Fruit fly (Drosophila melanogaster) whole organism, embryonic: Measurements from ENCODE around the gene loqs.

Experiments
- ATbp ChIP-seq: fragments of 200-800 bp; sonication (Bioruptor generic); optimal IDR thresholded peaks from 2 replicates; lab custom pipeline; 2017; ENCODE audit warnings: missing biosample characterization, mild to moderate bottlenecking, missing genetic modification characterization, missing genetic modification reagents
- CG10431 ChIP-seq: fragments of 200-800 bp; sonication (Bioruptor generic); optimal IDR thresholded peaks from 3 replicates; lab custom pipeline; 2018; ENCODE audit warnings: missing biosample characterization, mild to moderate bottlenecking, missing genetic modification characterization
- CG12219 ChIP-seq: fragments of 200-800 bp; sonication (Bioruptor generic); optimal IDR thresholded peaks from 3 replicates; lab custom pipeline; 2018; ENCODE audit warnings: missing biosample characterization, mild to moderate bottlenecking, missing genetic modification characterization
- CG12744 ChIP-seq: fragments of 200-800 bp; sonication (Bioruptor generic); optimal IDR thresholded peaks from 2 replicates; lab custom pipeline; 2016; ENCODE audit warnings: missing biosample characterization, missing genetic modification characterization
- CG14014 ChIP-seq: fragments of 200-800 bp; sonication (Bioruptor generic); IDR thresholded peaks from 2 replicates; pipeline ENCODE4 v1.3.6; 2022; ENCODE audit warnings: missing biosample characterization, missing genetic modification characterization
- CG15269 ChIP-seq: fragments of 200-800 bp; sonication (Bioruptor generic); optimal IDR thresholded peaks from 2 replicates; lab custom pipeline; 2018; ENCODE audit warnings: missing biosample characterization, mild to moderate bottlenecking, missing genetic modification characterization, moderate library complexity
- CG1602 ChIP-seq: fragments of 200-800 bp; sonication (Bioruptor generic); optimal IDR thresholded peaks from 3 replicates; lab custom pipeline; 2016; ENCODE audit warnings: missing biosample characterization, missing genetic modification characterization
- CG17359 ChIP-seq: fragments of 200-800 bp; sonication (Bioruptor generic); optimal IDR thresholded peaks from 3 replicates; lab custom pipeline; 2018; ENCODE audit warnings: missing biosample characterization, mild to moderate bottlenecking, missing genetic modification characterization, moderate library complexity
- CG2202 ChIP-seq: fragments of 200-800 bp; sonication (Bioruptor generic); optimal IDR thresholded peaks from 2 replicates; lab custom pipeline; 2018; ENCODE audit warnings: missing biosample characterization, mild to moderate bottlenecking, missing genetic modification characterization
- CG30431 ChIP-seq: fragments of 200-800 bp; sonication (Bioruptor generic); optimal IDR thresholded peaks from 2 replicates; lab custom pipeline; 2017; ENCODE audit warnings: missing biosample characterization, missing genetic modification characterization
- CG31224 ChIP-seq: fragments of 200-800 bp; sonication (Bioruptor generic); IDR thresholded peaks from 2 replicates; pipeline ENCODE4 v1.3.6; 2022; ENCODE audit warnings: missing biosample characterization, missing genetic modification characterization
- CG33213 ChIP-seq: fragments of 200-800 bp; sonication (Bioruptor generic); optimal IDR thresholded peaks from 3 replicates; lab custom pipeline; 2016; ENCODE audit warnings: missing biosample characterization, missing genetic modification characterization
- CG4360 ChIP-seq: fragments of 200-800 bp; sonication (Bioruptor generic); IDR thresholded peaks from 2 replicates; pipeline ENCODE4 v1.3.6; 2022; ENCODE audit warnings: missing biosample characterization, missing genetic modification characterization
- CG4617 ChIP-seq: fragments of 200-800 bp; sonication (Bioruptor generic); optimal IDR thresholded peaks from 3 replicates; lab custom pipeline; 2016; ENCODE audit warnings: missing biosample characterization, missing genetic modification characterization, borderline replicate concordance
- CG4730 ChIP-seq: fragments of 200-800 bp; sonication (Bioruptor generic); IDR thresholded peaks from 2 replicates; pipeline ENCODE4 v1.3.6; 2022; ENCODE audit warnings: missing biosample characterization, missing genetic modification characterization
- CG6654 ChIP-seq: fragments of 200-800 bp; sonication (Bioruptor generic); optimal IDR thresholded peaks from 2 replicates; lab custom pipeline; 2017; ENCODE audit warnings: missing biosample characterization, mild to moderate bottlenecking, missing genetic modification characterization
- CG6813 ChIP-seq: fragments of 200-800 bp; sonication (Bioruptor generic); optimal IDR thresholded peaks from 2 replicates; lab custom pipeline; 2017; ENCODE audit warnings: missing biosample characterization, missing genetic modification characterization, mild to moderate bottlenecking, moderate library complexity, missing genetic modification reagents
- CG7271 ChIP-seq: fragments of 200-800 bp; sonication (Bioruptor generic); optimal IDR thresholded peaks from 2 replicates; lab custom pipeline; 2018; ENCODE audit warnings: missing biosample characterization, mild to moderate bottlenecking, missing genetic modification characterization, moderate library complexity
- D ChIP-seq, 2 experiments: fragments of 200-800 bp in 1 of 2; fragments of >200 bp in 1 of 2; sonication (Bioruptor generic) in 1 of 2; optimal IDR thresholded peaks; 2 replicates in 1 of 2; 3 replicates in 1 of 2; lab custom pipeline; 2017; ENCODE audit warnings: mild to moderate bottlenecking in 1 of 2, missing biosample characterization in 1 of 2, missing genetic modification characterization in 1 of 2, missing genetic modification reagents in 1 of 2
- Dip3 ChIP-seq: fragments of 200-800 bp; sonication (Bioruptor generic); optimal IDR thresholded peaks from 3 replicates; lab custom pipeline; 2016; ENCODE audit warnings: missing biosample characterization, missing genetic modification characterization
- Dll ChIP-seq: fragments of 200-800 bp; sonication (Bioruptor generic); IDR thresholded peaks from 4 replicates; pipeline ENCODE4 v1.3.6; 2022; ENCODE audit warnings: missing biosample characterization, missing genetic modification characterization; ENCODE audit not compliant: partially characterized antibody
- Dp ChIP-seq: fragments of 200-800 bp; sonication (Bioruptor generic); optimal IDR thresholded peaks from 2 replicates; lab custom pipeline; 2018; ENCODE audit warnings: missing biosample characterization, mild to moderate bottlenecking, missing genetic modification characterization, moderate library complexity
- Eip74EF ChIP-seq, 2 experiments: fragments of 200-800 bp in 1 of 2; fragments of >200 bp in 1 of 2; sonication (Bioruptor generic) in 1 of 2; optimal IDR thresholded peaks; 2 replicates each; lab custom pipeline; 2017 to 2019; ENCODE audit warnings: missing biosample characterization in 2 of 2, missing genetic modification characterization in 2 of 2, mild to moderate bottlenecking in 1 of 2, moderate library complexity in 1 of 2
- Hand ChIP-seq: fragments of 200-800 bp; sonication (Bioruptor generic); optimal IDR thresholded peaks from 2 replicates; lab custom pipeline; 2017; ENCODE audit warnings: mild to moderate bottlenecking, missing biosample characterization, missing genetic modification reagents, missing genetic modification characterization
- Hsf ChIP-seq: fragments of 200-800 bp; sonication (Bioruptor generic); optimal IDR thresholded peaks from 3 replicates; lab custom pipeline; 2016; ENCODE audit warnings: missing biosample characterization, missing genetic modification characterization
- Lhr ChIP-seq: fragments of 200-800 bp; sonication (Bioruptor generic); optimal IDR thresholded peaks from 3 replicates; lab custom pipeline; 2017; ENCODE audit warnings: mild to moderate bottlenecking, missing biosample characterization, missing genetic modification reagents, missing genetic modification characterization
- NFAT ChIP-seq: fragments of 200-800 bp; sonication (Bioruptor generic); IDR thresholded peaks from 2 replicates; pipeline ENCODE4 v1.3.6; 2022; ENCODE audit warnings: missing biosample characterization, missing genetic modification characterization
- NK7.1 ChIP-seq: fragments of 200-800 bp; sonication (Bioruptor generic); optimal IDR thresholded peaks from 3 replicates; lab custom pipeline; 2016; ENCODE audit warnings: missing biosample characterization, missing genetic modification characterization
- Stat92E ChIP-seq, 3 experiments: fragments of >200 bp in 2 of 3; fragments of 200-800 bp in 1 of 3; sonication (Bioruptor generic) in 1 of 3; optimal IDR thresholded peaks; 2 replicates each; lab custom pipeline; 2017 to 2019; ENCODE audit warnings: missing biosample characterization in 3 of 3, missing genetic modification characterization in 3 of 3, mild to moderate bottlenecking in 1 of 3, moderate library complexity in 1 of 3
- ato ChIP-seq: fragments of 200-800 bp; sonication (Bioruptor generic); IDR thresholded peaks from 2 replicates; pipeline ENCODE4 v1.3.6; 2022; ENCODE audit warnings: missing biosample characterization, missing genetic modification characterization; ENCODE audit not compliant: partially characterized antibody
- chn ChIP-seq: fragments of 200-800 bp; sonication (Bioruptor generic); optimal IDR thresholded peaks from 2 replicates; lab custom pipeline; 2016; ENCODE audit warnings: missing biosample characterization, missing genetic modification characterization
- crc ChIP-seq: fragments of 200-800 bp; sonication (Bioruptor generic); optimal IDR thresholded peaks from 2 replicates; lab custom pipeline; 2016; ENCODE audit warnings: missing biosample characterization, missing genetic modification characterization
- gcm ChIP-seq: fragments of 200-800 bp; sonication (Bioruptor generic); optimal IDR thresholded peaks from 2 replicates; lab custom pipeline; 2019; ENCODE audit warnings: missing biosample characterization, mild to moderate bottlenecking, missing genetic modification characterization, moderate library complexity
- grau ChIP-seq: fragments of 200-800 bp; optimal IDR thresholded peaks from 3 replicates; lab custom pipeline; 2019; ENCODE audit warnings: missing biosample characterization, mild to moderate bottlenecking, missing genetic modification characterization, moderate library complexity
- gsb-n ChIP-seq: fragments of 200-800 bp; sonication (Bioruptor generic); optimal IDR thresholded peaks from 3 replicates; lab custom pipeline; 2018; ENCODE audit warnings: missing biosample characterization, mild to moderate bottlenecking, missing genetic modification characterization
- h ChIP-seq: fragments of >200 bp; optimal IDR thresholded peaks from 2 replicates; lab custom pipeline; 2017
- hkb ChIP-seq, 2 experiments: fragments of 200-800 bp in 1 of 2; fragments of >200 bp in 1 of 2; sonication (Bioruptor generic) in 1 of 2; IDR thresholded peaks in 1 of 2; optimal IDR thresholded peaks in 1 of 2; 2 replicates each; pipeline versions ENCODE4 v1.3.6 to Lab custom; 2017 to 2022; ENCODE audit warnings: missing biosample characterization in 1 of 2, missing genetic modification characterization in 1 of 2
- hth ChIP-seq: fragments of >200 bp; optimal IDR thresholded peaks from 2 replicates; lab custom pipeline; 2017; ENCODE audit warnings: inconsistent platforms
- kni ChIP-seq: fragments of 200-800 bp; sonication (Bioruptor generic); optimal IDR thresholded peaks from 3 replicates; lab custom pipeline; 2017; ENCODE audit warnings: mild to moderate bottlenecking, missing biosample characterization, missing genetic modification reagents, missing genetic modification characterization
- lov ChIP-seq, 2 experiments: fragments of 200-800 bp in 1 of 2; fragments of >200 bp in 1 of 2; sonication (Bioruptor generic) in 1 of 2; IDR thresholded peaks in 1 of 2; optimal IDR thresholded peaks in 1 of 2; 2 replicates in 1 of 2; 3 replicates in 1 of 2; pipeline versions ENCODE4 v1.3.6 to Lab custom; 2017 to 2022; ENCODE audit warnings: missing biosample characterization in 1 of 2, missing genetic modification characterization in 1 of 2
- nerfin-2 ChIP-seq: fragments of 200-800 bp; sonication (Bioruptor generic); IDR thresholded peaks from 2 replicates; pipeline ENCODE4 v1.3.6; 2022; ENCODE audit warnings: missing biosample characterization, missing genetic modification characterization; ENCODE audit not compliant: partially characterized antibody
- pnt ChIP-seq: fragments of 200-800 bp; sonication (Bioruptor generic); optimal IDR thresholded peaks from 3 replicates; lab custom pipeline; 2016; ENCODE audit warnings: missing biosample characterization, missing genetic modification characterization
- scrt ChIP-seq: fragments of 200-800 bp; sonication (Bioruptor generic); optimal IDR thresholded peaks from 2 replicates; lab custom pipeline; 2018; ENCODE audit warnings: missing biosample characterization, mild to moderate bottlenecking, missing genetic modification characterization, moderate library complexity
- sens-2 ChIP-seq: fragments of 200-800 bp; sonication (Bioruptor generic); IDR thresholded peaks from 2 replicates; pipeline ENCODE4 v1.3.6; 2022; ENCODE audit warnings: missing biosample characterization, missing genetic modification characterization
- sima ChIP-seq: fragments of 200-800 bp; sonication (Bioruptor generic); optimal IDR thresholded peaks from 2 replicates; lab custom pipeline; 2016; ENCODE audit warnings: missing biosample characterization, missing genetic modification characterization
- sug ChIP-seq: fragments of 200-800 bp; optimal IDR thresholded peaks from 2 replicates; lab custom pipeline; 2019; ENCODE audit warnings: missing biosample characterization, mild to moderate bottlenecking, missing genetic modification characterization, moderate library complexity
- tin ChIP-seq: fragments of 200-800 bp; sonication (Bioruptor generic); optimal IDR thresholded peaks from 3 replicates; lab custom pipeline; 2016; ENCODE audit warnings: missing biosample characterization, missing genetic modification characterization
- usp ChIP-seq: fragments of >200 bp; optimal IDR thresholded peaks from 2 replicates; lab custom pipeline; 2017; ENCODE audit warnings: missing biosample characterization, missing genetic modification characterization

Gene loqs

DNA sequence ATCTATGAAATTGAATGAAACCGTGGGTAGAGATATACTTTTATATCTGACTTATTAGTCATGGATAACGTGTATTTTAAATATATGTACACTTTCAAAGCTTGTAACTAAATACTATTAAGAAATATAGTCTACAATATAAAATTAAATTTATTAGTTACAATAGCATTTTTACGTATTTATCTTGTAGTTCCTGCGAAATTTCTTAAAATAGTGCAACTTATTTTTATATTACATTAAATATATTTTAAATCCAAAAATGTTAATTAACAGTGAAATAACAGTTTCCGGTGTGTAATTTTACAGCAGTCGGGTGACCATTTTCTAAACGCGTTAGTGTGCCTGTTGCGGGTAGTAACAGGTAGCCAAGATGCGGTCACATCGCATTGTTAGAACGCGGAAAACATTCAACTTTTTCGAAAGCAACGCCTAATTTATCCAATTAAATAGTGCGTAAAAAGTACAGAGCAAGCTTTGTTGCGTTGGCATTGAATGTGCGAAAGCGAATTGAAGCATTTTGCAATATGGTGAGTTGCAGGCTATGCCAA is 16.2 kb downstream of the loqs start, which contains the start of the genes CG10859 and CG7110 (continued):
- TF ChIP-seq Hsf (GFP tag; lab: Kevin White, UChicago) (peak; percentile 31), Stat92E (GFP tag; optimal IDR thresholded peaks at IDR 0.05; lab: Kevin White, UChicago) (no peak), Lhr (GFP tag; lab: Kevin White, UChicago) (peak; percentile 50), sug (peak; percentile 48), CG1602 (GFP tag; lab: Kevin White, UChicago) (no peak), CG2202 (peak; percentile 43), Eip74EF (GFP tag; optimal IDR thresholded peaks at IDR 0.05; lab: Kevin White, UChicago) (peak in 1 of 2 experiments; percentile 55), scrt (GFP tag; lab: Kevin White, UChicago) (peak; percentile 88), nerfin-2 (GFP tag; lab: Robert Waterston, UW) (no peak), NFAT (GFP tag; lab: Robert Waterston, UW) (no peak; the same call in 1 of the 2 replicates), CG4730 (GFP tag; lab: Robert Waterston, UW) (no peak), chn (GFP tag; lab: Kevin White, UChicago) (no peak), pnt (GFP tag; lab: Kevin White, UChicago) (no peak), tin (GFP tag; lab: Kevin White, UChicago) (peak; percentile 11), ato (GFP tag; lab: Robert Waterston, UW) (no peak), CG15269 (tag; lab: Kevin White, UChicago) (peak; percentile 33), CG31224 (GFP tag; lab: Robert Waterston, UW) (no peak), CG4617 (GFP tag; lab: Kevin White, UChicago) (peak; percentile 14), CG14014 (peak; percentile 26; the same call in 1 of the 2 replicates), sens-2 (GFP tag; lab: Robert Waterston, UW) (peak; percentile 33; the same call in 1 of the 2 replicates), CG10431 (GFP tag; lab: Kevin White, UChicago) (peak; percentile 5), CG12219 (peak; percentile 1), CG30431 (GFP tag; lab: Kevin White, UChicago) (no peak), sima (no peak), NK7.1 (GFP tag; lab: Kevin White, UChicago) (no peak), h (lab: Kevin White, UChicago) (no peak), CG6813 (GFP tag; lab: Kevin White, UChicago) (peak; percentile 29), Dip3 (GFP tag; lab: Kevin White, UChicago) (no peak), grau (tag; lab: Kevin White, UChicago) (peak; percentile 51), D (optimal IDR thresholded peaks at IDR 0.05; lab: Kevin White, UChicago) (no peak), D (GFP tag; optimal IDR thresholded peaks at IDR 0.05; lab: Kevin White, UChicago) (no peak), gsb-n (tag; lab: Kevin White, UChicago) (peak; percentile 45), Hand (GFP tag; lab: Kevin White, UChicago) (no peak), Dll (no peak), CG4360 (GFP tag; lab: Robert Waterston, UW) (no peak), crc (no peak), hth (lab: Kevin White, UChicago) (no peak), Dp (GFP tag; lab: Kevin White, UChicago) (peak; percentile 81), CG33213 (GFP tag; lab: Kevin White, UChicago) (peak; percentile 56), gcm (GFP tag; lab: Kevin White, UChicago) (peak; percentile 9), usp (GFP tag; lab: Kevin White, UChicago) (no peak), hkb (optimal IDR thresholded peaks at IDR 0.05; lab: Kevin White, UChicago) (no peak), hkb (GFP tag; IDR thresholded peaks at IDR 0.05; lab: Robert Waterston, UW) (peak; percentile 53), CG17359 (peak; percentile 34), CG7271 (tag; lab: Kevin White, UChicago) (peak; percentile 46), CG6654 (GFP tag; lab: Kevin White, UChicago) (no peak), lov (optimal IDR thresholded peaks at IDR 0.05; lab: Kevin White, UChicago) (no peak), lov (GFP tag; IDR thresholded peaks at IDR 0.05; lab: Robert Waterston, UW) (no peak), CG12744 (GFP tag; lab: Kevin White, UChicago) (no peak), ATbp (GFP tag; lab: Kevin White, UChicago) (no peak), kni (GFP tag; lab: Kevin White, UChicago) (no peak)
